Worm (Caenorhabditis elegans) whole organism, early embryonic: ENCODE results near the gene srt-70.

ENCODE experiments used
- B0310.2 ChIP-seq: sonication (generic microtip); optimal IDR thresholded peaks from 2 replicates; lab custom pipeline; 2016; ENCODE audit warnings: mild to moderate bottlenecking, missing genetic modification characterization, missing compliant biosample characterization
- F13C5.2 ChIP-seq: sonication (generic microtip); optimal IDR thresholded peaks from 2 replicates; lab custom pipeline; 2017; ENCODE audit warnings: mild to moderate bottlenecking, missing genetic modification characterization, inconsistent platforms, missing compliant biosample characterization
- aly-1 ChIP-seq: sonication (generic microtip); optimal IDR thresholded peaks from 2 replicates; lab custom pipeline; 2016; ENCODE audit warnings: missing genetic modification characterization, missing compliant biosample characterization
- ama-1 ChIP-seq: fragments of 150-350 bp; optimal IDR thresholded peaks from 2 replicates; lab custom pipeline; 2014
- ceh-13 ChIP-seq: fragments of 200-800 bp; sonication (Bioruptor generic); optimal IDR thresholded peaks from 2 replicates; lab custom pipeline; 2018; ENCODE audit warnings: mild to moderate bottlenecking, missing genetic modification characterization, missing compliant biosample characterization
- ceh-36 ChIP-seq: sonication (generic microtip); optimal IDR thresholded peaks from 2 replicates; lab custom pipeline; 2016; ENCODE audit warnings: missing genetic modification characterization, inconsistent platforms, missing compliant biosample characterization
- ets-7 ChIP-seq: sonication (generic microtip); optimal IDR thresholded peaks from 2 replicates; lab custom pipeline; 2016; ENCODE audit warnings: missing genotype, missing genetic modification characterization, missing compliant biosample characterization
- flt-1 ChIP-seq: fragments of 200-800 bp; sonication (Bioruptor generic); IDR thresholded peaks from 2 replicates; pipeline ENCODE4 v1.3.6; 2022; ENCODE audit warnings: missing genetic modification characterization, missing compliant biosample characterization
- hmbx-1 ChIP-seq: sonication (generic microtip); optimal IDR thresholded peaks from 2 replicates; lab custom pipeline; 2016; ENCODE audit warnings: mild to moderate bottlenecking, missing genetic modification characterization, missing compliant biosample characterization
- hmg-4 ChIP-seq: fragments of 200-800 bp; sonication (Bioruptor generic); optimal IDR thresholded peaks from 2 replicates; lab custom pipeline; 2018; ENCODE audit warnings: mild to moderate bottlenecking, missing genetic modification characterization, missing compliant biosample characterization
- hnd-1 ChIP-seq: sonication (generic microtip); optimal IDR thresholded peaks from 2 replicates; lab custom pipeline; 2016; ENCODE audit warnings: missing genetic modification characterization, missing compliant biosample characterization
- pes-1 ChIP-seq: fragments of 200-800 bp; sonication (Bioruptor generic); IDR thresholded peaks from 2 replicates; pipeline ENCODE4 v1.3.6; 2022; ENCODE audit warnings: missing genetic modification reagents, missing genetic modification characterization, missing compliant biosample characterization
- scrt-1 ChIP-seq: fragments of 200-800 bp; sonication (Bioruptor generic); IDR thresholded peaks from 2 replicates; pipeline ENCODE4 v1.3.6; 2022; ENCODE audit warnings: missing genetic modification characterization, missing compliant biosample characterization
- sea-1 ChIP-seq: fragments of 200-800 bp; sonication (Bioruptor generic); conservative IDR thresholded peaks from 2 replicates; pipeline ENCODE4 v1.3.6; 2022; ENCODE audit warnings: missing genetic modification characterization, missing compliant biosample characterization
- tbx-11 ChIP-seq: fragments of 200-800 bp; sonication (Bioruptor generic); IDR thresholded peaks from 2 replicates; pipeline ENCODE4 v1.3.6; 2022; ENCODE audit warnings: missing genetic modification characterization, missing compliant biosample characterization
- tbx-37 ChIP-seq: fragments of 200-800 bp; sonication (Bioruptor generic); conservative IDR thresholded peaks from 2 replicates; pipeline ENCODE4 v1.3.6; 2022; ENCODE audit warnings: missing genetic modification reagents, missing genetic modification characterization, missing compliant biosample characterization
- tra-4 ChIP-seq: sonication (generic microtip); optimal IDR thresholded peaks from 2 replicates; lab custom pipeline; 2017; ENCODE audit warnings: missing genetic modification characterization, missing compliant biosample characterization

Gene srt-70

DNA sequence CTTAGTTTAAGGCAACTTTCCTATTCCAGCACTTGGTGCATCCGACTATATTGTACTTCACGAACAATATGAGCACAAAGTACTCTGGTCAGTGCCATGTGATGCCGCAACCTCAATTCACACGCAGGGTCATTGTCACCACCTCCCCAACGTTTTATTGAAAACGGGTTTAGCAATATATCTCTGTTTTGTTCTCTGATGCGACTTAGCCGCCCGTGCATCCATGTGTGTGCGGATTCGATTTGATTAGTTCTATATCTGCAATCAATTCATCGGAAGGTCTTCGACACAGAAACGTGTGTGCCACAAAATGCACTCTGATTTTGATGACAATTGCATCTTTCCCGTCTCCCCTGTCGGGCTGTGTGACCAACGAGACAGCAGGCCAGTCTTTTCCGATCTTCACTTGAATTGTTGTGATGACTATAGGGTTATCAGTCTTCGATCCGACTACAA is 13.3 kb upstream of the srt-70 start:
- no peak for TF ChIP-seq B0310.2 (tag; lab: Kevin White, UChicago)
- no peak for TF ChIP-seq hmg-4 (GFP tag; lab: Kevin White, UChicago)

DNA sequence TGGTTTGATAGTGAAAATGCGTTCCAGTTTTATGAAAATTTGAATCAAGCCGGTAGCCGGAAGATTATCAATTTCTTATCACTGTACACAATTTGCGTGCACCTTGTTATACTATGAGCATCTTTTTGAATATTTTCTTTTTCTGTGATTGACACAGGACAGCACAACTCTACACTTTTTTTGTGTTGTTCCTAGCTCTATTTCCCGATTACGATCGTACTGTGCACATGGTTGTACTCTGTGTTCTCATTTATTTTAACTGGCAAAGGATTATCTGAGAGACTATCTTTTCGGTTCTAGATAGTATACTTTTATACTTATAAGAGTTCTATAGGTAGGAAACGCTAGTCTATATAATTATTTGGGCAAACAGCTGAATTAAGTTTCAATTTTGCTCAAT is 12.7 kb upstream of the srt-70 start:
- TF ChIP-seq hmg-4 (GFP tag; lab: Kevin White, UChicago) (no peak), tbx-37 (GFP tag; lab: Robert Waterston, UW) (no peak), hnd-1 (tag; lab: Kevin White, UChicago) (no peak)

DNA sequence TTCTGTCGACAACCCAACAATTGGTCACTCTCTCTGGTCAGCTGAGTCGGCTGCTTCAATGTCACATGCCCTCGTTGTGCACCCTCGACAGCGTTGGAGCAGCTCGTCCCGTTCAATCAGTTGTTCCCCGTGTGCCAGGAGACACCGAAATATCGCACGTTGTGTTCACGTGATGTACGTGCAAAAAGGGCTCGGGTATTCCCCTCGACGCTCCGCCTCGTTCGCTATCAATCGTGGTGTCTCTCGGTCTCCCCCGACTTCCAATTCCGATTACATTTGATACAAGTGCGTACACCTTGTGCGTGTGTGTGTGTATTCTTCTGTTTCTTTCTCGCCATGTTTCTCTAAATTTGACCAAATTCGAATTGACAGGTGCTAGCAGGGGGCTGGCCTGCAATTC is 12.1 kb upstream of the srt-70 start:
- no peak for TF ChIP-seq tbx-11

DNA sequence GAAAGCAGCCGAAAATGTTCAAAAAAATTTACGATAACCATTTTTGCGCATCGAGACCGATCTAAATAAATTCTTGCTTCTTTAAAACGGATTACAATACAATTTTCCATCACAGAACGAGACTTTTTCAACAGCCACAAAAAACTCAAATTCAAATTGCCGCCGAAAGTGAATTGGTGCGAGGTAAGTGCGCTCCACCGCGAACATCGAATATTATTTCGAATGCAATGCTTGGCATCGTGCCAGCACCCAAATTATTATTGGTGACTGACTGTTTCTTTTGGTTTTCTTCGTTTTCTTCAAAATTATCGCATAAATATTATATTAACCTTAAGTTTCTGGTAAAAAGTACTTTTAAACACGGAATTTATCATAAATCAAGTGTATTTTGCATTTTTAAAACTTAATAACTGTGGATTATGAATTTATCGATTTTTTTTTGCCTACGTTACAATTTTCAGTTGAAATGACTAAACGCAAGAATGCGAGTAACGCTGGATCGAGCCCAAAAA is 9.7 kb upstream of the srt-70 start, which contains the start of gene penr-1:
Gene penr-1 (plus strand): TSS at position 462 of the 512 bp plus-strand sequence.
- peak; percentile 19 for TF ChIP-seq F13C5.2 (tag; lab: Kevin White, UChicago)
- TF ChIP-seq hmg-4 (GFP tag; lab: Kevin White, UChicago), result no peak

DNA sequence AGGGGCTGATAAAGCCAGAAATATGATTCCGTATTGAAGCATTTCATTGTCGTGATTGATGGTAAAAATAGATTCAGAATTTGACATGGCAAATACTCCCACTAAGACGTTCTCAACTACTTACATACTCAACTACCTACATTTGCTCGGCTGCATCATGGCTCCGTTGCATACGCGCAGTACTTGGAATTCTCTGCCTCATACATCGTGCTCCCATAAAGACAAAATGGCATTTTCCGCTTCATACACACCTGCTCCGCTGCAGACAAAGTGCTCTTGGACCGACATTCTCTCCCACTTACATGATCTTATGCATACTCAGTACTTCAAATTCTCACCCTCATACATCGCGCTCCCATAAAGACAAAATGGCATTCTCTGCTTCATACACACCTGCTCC is 6.2 kb upstream of the srt-70 start, which contains the start of the genes srt-69 and B0238.12:
Gene srt-69 (minus strand): TSS at position 101 of the 400 bp plus-strand sequence.
Gene B0238.12 (plus strand): TSS at position 264 of the 400 bp plus-strand sequence.
- no peak for TF ChIP-seq ceh-13 (GFP tag; lab: Kevin White, UChicago)
- TF ChIP-seq pes-1 (GFP tag; lab: Robert Waterston, UW), result no peak
- TF ChIP-seq tbx-37 (GFP tag; lab: Robert Waterston, UW), result no peak
- TF ChIP-seq ceh-36 (tag; lab: Kevin White, UChicago), result no peak
- TF ChIP-seq B0310.2 (tag; lab: Kevin White, UChicago), result no peak
- TF ChIP-seq tra-4 (tag; lab: Kevin White, UChicago), result no peak
- no peak for TF ChIP-seq sea-1 (GFP tag; lab: Robert Waterston, UW)
- TF ChIP-seq hmg-4 (GFP tag; lab: Kevin White, UChicago), result no peak
- TF ChIP-seq hnd-1 (tag; lab: Kevin White, UChicago), result no peak
- TF ChIP-seq F13C5.2 (tag; lab: Kevin White, UChicago), result no peak
- no peak for TF ChIP-seq scrt-1
- no peak for TF ChIP-seq ama-1 (lab: Kevin White, UChicago)
- no peak for TF ChIP-seq ets-7 (tag; lab: Kevin White, UChicago)
- no peak for TF ChIP-seq hmbx-1 (tag; lab: Kevin White, UChicago)
- TF ChIP-seq flt-1 (GFP tag; lab: Robert Waterston, UW), result no peak
- no peak for TF ChIP-seq aly-1 (tag; lab: Kevin White, UChicago)
- no peak for TF ChIP-seq tbx-11

DNA sequence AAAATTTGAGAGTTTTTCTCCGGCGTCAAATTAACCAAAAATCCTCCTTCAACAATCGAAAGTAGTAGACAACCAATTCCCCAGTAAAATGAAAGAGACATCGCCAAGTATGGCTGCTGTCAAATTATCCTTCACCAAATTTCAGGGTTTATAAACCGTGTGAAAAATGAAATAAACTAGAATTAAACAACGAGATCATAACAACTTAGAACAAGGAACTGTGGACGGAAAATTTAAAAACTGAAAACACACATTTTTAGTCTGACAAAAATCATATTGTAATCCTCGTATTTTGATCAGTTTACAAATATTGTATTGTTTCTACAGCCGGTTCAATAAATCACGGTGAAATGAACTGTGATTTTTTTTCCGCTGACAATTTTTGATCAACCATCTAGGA is 3.7 kb upstream of the srt-70 start, which contains the start of gene cest-30:
Gene cest-30 (minus strand): TSS at position 101 of the 400 bp plus-strand sequence.
- TF ChIP-seq ets-7 (tag; lab: Kevin White, UChicago) (no peak), ceh-13 (GFP tag; lab: Kevin White, UChicago) (no peak), F13C5.2 (tag; lab: Kevin White, UChicago) (no peak), hnd-1 (tag; lab: Kevin White, UChicago) (no peak), tbx-11 (no peak)

DNA sequence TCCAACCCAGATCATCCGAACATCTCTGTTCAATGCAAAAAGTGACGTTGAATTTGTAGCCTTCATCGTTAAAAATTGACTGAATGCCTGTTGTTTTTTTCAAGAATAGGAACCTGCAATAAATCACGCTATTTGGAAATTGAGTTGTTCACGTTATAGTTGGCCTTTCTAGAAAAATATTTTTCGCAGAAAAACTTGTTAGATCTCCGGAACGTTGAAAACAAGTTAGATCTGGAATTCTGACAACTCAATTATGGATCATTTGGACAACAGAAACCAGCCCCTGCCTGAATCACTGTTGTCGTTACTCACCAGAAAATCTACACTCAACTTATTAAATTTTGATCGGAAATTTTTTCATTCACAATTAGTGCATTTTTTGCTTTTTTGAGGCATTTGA is 2.0 kb downstream of the srt-70 start, which contains the start of gene srt-67:
Gene srt-67 (minus strand): TSS at position 101 of the 400 bp plus-strand sequence.
- TF ChIP-seq tbx-37 (GFP tag; lab: Robert Waterston, UW), result no peak

DNA sequence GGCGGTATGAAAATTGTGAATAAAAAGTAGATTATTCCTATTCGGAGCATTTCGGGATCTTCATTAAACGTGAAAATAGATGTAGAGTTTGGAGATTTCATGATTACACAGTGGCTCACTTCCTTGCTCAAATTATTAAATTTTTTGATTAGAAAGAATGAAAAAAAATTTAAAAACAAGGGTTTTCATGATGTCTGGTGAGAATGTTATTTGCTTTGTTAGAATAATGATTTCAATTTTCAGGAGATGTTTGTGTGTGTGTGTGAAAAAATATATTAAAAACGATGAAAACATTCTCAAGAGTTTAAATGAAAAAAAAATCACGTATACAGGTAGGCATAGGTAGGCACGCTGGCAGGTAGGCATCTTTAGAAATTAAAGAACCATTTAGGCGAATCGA is 7.3 kb downstream of the srt-70 start, which contains the start of gene srt-68:
Gene srt-68 (minus strand): TSS at position 101 of the 400 bp plus-strand sequence.
- TF ChIP-seq B0310.2 (tag; lab: Kevin White, UChicago) (no peak), hmbx-1 (tag; lab: Kevin White, UChicago) (no peak), tbx-37 (GFP tag; lab: Robert Waterston, UW) (no peak), ceh-13 (GFP tag; lab: Kevin White, UChicago) (no peak), tbx-11 (no peak)

DNA sequence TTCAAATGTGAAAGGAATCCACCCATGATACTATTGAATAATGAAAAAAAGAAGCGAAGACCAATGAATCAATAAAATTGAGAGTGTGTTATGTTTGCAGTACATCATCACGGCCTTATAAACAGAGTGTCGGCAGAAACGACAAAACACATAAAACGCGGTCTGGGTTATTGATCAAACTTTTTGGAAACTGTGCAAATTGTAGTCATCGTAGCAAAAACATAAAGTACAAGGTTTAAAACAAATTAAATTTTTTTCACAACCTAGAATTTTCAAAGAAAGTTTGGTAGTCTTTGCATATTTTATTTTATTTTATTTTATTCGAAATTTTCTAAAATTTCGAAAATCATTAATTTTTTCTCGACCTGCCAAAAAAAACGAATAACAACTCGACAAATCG is 16.3 kb downstream of the srt-70 start, which contains the start of gene cest-35.1:
Gene cest-35.1 (minus strand): TSS at position 101 of the 400 bp plus-strand sequence.
- TF ChIP-seq tra-4 (tag; lab: Kevin White, UChicago) (no peak), hmbx-1 (tag; lab: Kevin White, UChicago) (no peak), pes-1 (GFP tag; lab: Robert Waterston, UW) (no peak), flt-1 (GFP tag; lab: Robert Waterston, UW) (no peak), scrt-1 (no peak), sea-1 (GFP tag; lab: Robert Waterston, UW) (no peak), B0310.2 (tag; lab: Kevin White, UChicago) (no peak), aly-1 (tag; lab: Kevin White, UChicago) (no peak), tbx-37 (GFP tag; lab: Robert Waterston, UW) (no peak), hnd-1 (tag; lab: Kevin White, UChicago) (no peak), hmg-4 (GFP tag; lab: Kevin White, UChicago) (no peak), tbx-11 (no peak), ets-7 (tag; lab: Kevin White, UChicago) (no peak), ceh-13 (GFP tag; lab: Kevin White, UChicago) (no peak), ceh-36 (tag; lab: Kevin White, UChicago) (no peak), F13C5.2 (tag; lab: Kevin White, UChicago) (no peak), ama-1 (lab: Kevin White, UChicago) (no peak)
